Worm (Caenorhabditis elegans) whole organism, L1 larva: ENCODE measurements around the gene pah-1.
A peak's percentile ranks its signal among the peaks of the same experiment; 100 is the strongest.

Source experiments
- C04F5.9 ChIP-seq: sonication (generic microtip); optimal IDR thresholded peaks from 2 replicates; lab custom pipeline; 2016; ENCODE audit warnings: missing genetic modification characterization, missing compliant biosample characterization
- F16B12.6 ChIP-seq: fragments of 150-350 bp; optimal IDR thresholded peaks from 2 replicates; lab custom pipeline; 2014; ENCODE audit warnings: missing biosample characterization, missing genetic modification characterization
- Y116A8C.19 ChIP-seq: sonication (generic microtip); optimal IDR thresholded peaks from 2 replicates; lab custom pipeline; 2016; ENCODE audit warnings: missing compliant biosample characterization, missing genetic modification characterization, borderline replicate concordance
- aha-1 ChIP-seq: fragments of 150-350 bp; optimal IDR thresholded peaks from 2 replicates; lab custom pipeline; 2014; ENCODE audit warnings: missing biosample characterization, missing genetic modification characterization
- aly-2 ChIP-seq: fragments of 150-350 bp; optimal IDR thresholded peaks from 2 replicates; lab custom pipeline; 2014; ENCODE audit warnings: missing biosample characterization, missing genetic modification characterization
- blmp-1 ChIP-seq: fragments of 150-350 bp; optimal IDR thresholded peaks from 2 replicates; lab custom pipeline; 2014; ENCODE audit warnings: missing biosample characterization, missing genetic modification characterization
- ceh-63 ChIP-seq: fragments of 200-800 bp; sonication (Bioruptor generic); optimal IDR thresholded peaks from 2 replicates; lab custom pipeline; 2018; ENCODE audit warnings: mild to moderate bottlenecking, missing genetic modification characterization, missing compliant biosample characterization
- ceh-90 ChIP-seq: sonication (generic microtip); optimal IDR thresholded peaks from 2 replicates; lab custom pipeline; 2016; ENCODE audit warnings: missing genetic modification characterization, missing compliant biosample characterization
- dpl-1 ChIP-seq, 3 experiments: fragments of 150-350 bp in 2 of 3; sonication (generic microtip) in 1 of 3; optimal IDR thresholded peaks; 2 replicates each; lab custom pipeline; 2014 to 2017; ENCODE audit warnings: missing biosample characterization in 3 of 3, missing genetic modification characterization in 3 of 3, missing genetic modification reagents in 3 of 3
- dsc-1 ChIP-seq: sonication (generic microtip); optimal IDR thresholded peaks from 2 replicates; lab custom pipeline; 2016; ENCODE audit warnings: mild to moderate bottlenecking, missing genetic modification characterization, missing compliant biosample characterization
- efl-1 ChIP-seq, 4 experiments: fragments of 150-350 bp; optimal IDR thresholded peaks in 3 of 4; peaks in 1 of 4; 1 replicate in 1 of 4; 2 replicates in 3 of 4; lab custom pipeline; 2014; ENCODE audit warnings: missing biosample characterization in 2 of 4, missing genetic modification characterization in 2 of 4, missing genetic modification reagents in 2 of 4
- efl-3 ChIP-seq: fragments of 200-800 bp; sonication (Bioruptor generic); optimal IDR thresholded peaks from 2 replicates; lab custom pipeline; 2018; ENCODE audit warnings: mild to moderate bottlenecking, missing genetic modification characterization, missing compliant biosample characterization
- egl-27 ChIP-seq, 2 experiments: fragments of 150-350 bp in 1 of 2; sonication (generic microtip); optimal IDR thresholded peaks; 3 replicates each; lab custom pipeline; 2017 to 2018; ENCODE audit warnings: missing biosample characterization in 2 of 2, missing genetic modification characterization in 2 of 2, missing genetic modification reagents in 2 of 2
- elt-3 ChIP-seq, 6 experiments: fragments of 150-350 bp in 1 of 6; sonication (generic microtip); optimal IDR thresholded peaks; 2 replicates each; lab custom pipeline; 2017 to 2018; ENCODE audit warnings: missing biosample characterization in 6 of 6, missing genetic modification characterization in 6 of 6, inconsistent platforms in 1 of 6
- fkh-10 ChIP-seq: sonication (generic microtip); optimal IDR thresholded peaks from 2 replicates; lab custom pipeline; 2017; ENCODE audit warnings: missing biosample characterization, missing genetic modification reagents, missing genetic modification characterization
- fkh-8 ChIP-seq: sonication (generic microtip); optimal IDR thresholded peaks from 2 replicates; lab custom pipeline; 2016; ENCODE audit warnings: mild to moderate bottlenecking, missing genetic modification characterization, missing compliant biosample characterization
- grh-1 ChIP-seq: fragments of 200-800 bp; sonication (Bioruptor generic); IDR thresholded peaks from 2 replicates; pipeline ENCODE4 v1.3.6; 2022; ENCODE audit warnings: missing genetic modification reagents, missing genetic modification characterization, missing compliant biosample characterization
- irx-1 ChIP-seq: sonication (generic microtip); optimal IDR thresholded peaks from 2 replicates; lab custom pipeline; 2016; ENCODE audit warnings: missing genetic modification characterization, missing compliant biosample characterization
- isw-1 ChIP-seq: fragments of 200-800 bp; sonication (Bioruptor generic); IDR thresholded peaks from 2 replicates; pipeline ENCODE4 v1.3.6; 2022; ENCODE audit warnings: missing genetic modification characterization, missing compliant biosample characterization
- lin-13 ChIP-seq: fragments of 150-350 bp; optimal IDR thresholded peaks from 2 replicates; lab custom pipeline; 2014; ENCODE audit warnings: missing biosample characterization, missing genetic modification reagents, missing genetic modification characterization
- lin-14 ChIP-seq: fragments of 200-800 bp; sonication (Bioruptor generic); optimal IDR thresholded peaks from 2 replicates; lab custom pipeline; 2018; ENCODE audit warnings: mild to moderate bottlenecking, missing genetic modification characterization, moderate library complexity, missing compliant biosample characterization
- lin-39 ChIP-seq: fragments of 150-350 bp; optimal IDR thresholded peaks from 2 replicates; lab custom pipeline; 2014; ENCODE audit warnings: missing biosample characterization, missing genetic modification reagents, missing genetic modification characterization
- lir-3 ChIP-seq: sonication (generic microtip); optimal IDR thresholded peaks from 2 replicates; lab custom pipeline; 2016; ENCODE audit warnings: mild to moderate bottlenecking, missing genetic modification characterization, moderate library complexity, missing compliant biosample characterization; ENCODE audit not compliant: poor library complexity
- mab-9 ChIP-seq: fragments of 200-800 bp; sonication (Bioruptor generic); IDR thresholded peaks from 2 replicates; pipeline ENCODE4 v1.3.6; 2022; ENCODE audit warnings: missing genetic modification reagents, missing genetic modification characterization, missing compliant biosample characterization
- mef-2 ChIP-seq: fragments of 150-350 bp; optimal IDR thresholded peaks from 2 replicates; lab custom pipeline; 2014; ENCODE audit warnings: missing biosample characterization, missing genetic modification characterization
- nhr-11 ChIP-seq: fragments of 150-350 bp; optimal IDR thresholded peaks from 2 replicates; lab custom pipeline; 2014; ENCODE audit warnings: missing biosample characterization, missing genetic modification characterization
- nhr-12 ChIP-seq: sonication (generic microtip); optimal IDR thresholded peaks from 2 replicates; lab custom pipeline; 2017; ENCODE audit warnings: missing biosample characterization, missing genetic modification characterization
- nhr-19 ChIP-seq: fragments of 200-800 bp; sonication (Bioruptor generic); conservative IDR thresholded peaks from 2 replicates; pipeline ENCODE4 v1.3.6; 2022; ENCODE audit warnings: missing genetic modification characterization, missing compliant biosample characterization
- nhr-20 ChIP-seq: sonication (generic microtip); optimal IDR thresholded peaks from 2 replicates; lab custom pipeline; 2016; ENCODE audit warnings: mild to moderate bottlenecking, missing genetic modification characterization, missing compliant biosample characterization
- nhr-47 ChIP-seq: sonication (generic microtip); optimal IDR thresholded peaks from 2 replicates; lab custom pipeline; 2016; ENCODE audit warnings: mild to moderate bottlenecking, missing genetic modification characterization, moderate library complexity, missing compliant biosample characterization
- nhr-85 ChIP-seq: sonication (generic microtip); peaks from one replicate; lab custom pipeline; 2016; ENCODE audit warnings: missing genetic modification characterization, inconsistent platforms, missing compliant biosample characterization
- pax-3 ChIP-seq: fragments of 200-800 bp; sonication (Bioruptor generic); optimal IDR thresholded peaks from 2 replicates; lab custom pipeline; 2018; ENCODE audit warnings: mild to moderate bottlenecking, missing genetic modification characterization, moderate library complexity, missing compliant biosample characterization
- pqm-1 ChIP-seq: sonication (generic microtip); optimal IDR thresholded peaks from 3 replicates; lab custom pipeline; 2017; ENCODE audit warnings: missing biosample characterization, missing genetic modification characterization
- rnt-1 ChIP-seq: sonication (generic microtip); optimal IDR thresholded peaks from 2 replicates; lab custom pipeline; 2016; ENCODE audit warnings: mild to moderate bottlenecking, missing genetic modification characterization, moderate library complexity, missing compliant biosample characterization
- skn-1 ChIP-seq: fragments of 150-350 bp; optimal IDR thresholded peaks from 2 replicates; lab custom pipeline; 2014; ENCODE audit warnings: missing biosample characterization, missing genetic modification characterization
- snpc-4 ChIP-seq: fragments of 150-350 bp; optimal IDR thresholded peaks from 2 replicates; lab custom pipeline; 2014; ENCODE audit warnings: missing biosample characterization, missing genetic modification characterization
- snu-23 ChIP-seq: sonication (generic microtip); optimal IDR thresholded peaks from 2 replicates; lab custom pipeline; 2016; ENCODE audit warnings: missing genetic modification characterization, missing compliant biosample characterization
- sox-4 ChIP-seq: sonication (generic microtip); optimal IDR thresholded peaks from 2 replicates; lab custom pipeline; 2016; ENCODE audit warnings: missing genetic modification characterization, missing compliant biosample characterization
- tbx-2 ChIP-seq: sonication (generic microtip); optimal IDR thresholded peaks from 2 replicates; lab custom pipeline; 2016; ENCODE audit warnings: missing genetic modification characterization, missing compliant biosample characterization
- tlp-1 ChIP-seq: fragments of 150-350 bp; optimal IDR thresholded peaks from 2 replicates; lab custom pipeline; 2014; ENCODE audit warnings: missing biosample characterization, missing genetic modification characterization
- unc-130 ChIP-seq: fragments of 150-350 bp; optimal IDR thresholded peaks from 2 replicates; lab custom pipeline; 2017; ENCODE audit warnings: missing biosample characterization, missing genetic modification characterization, inconsistent platforms
- unc-62 ChIP-seq: fragments of 150-350 bp; optimal IDR thresholded peaks from 2 replicates; lab custom pipeline; 2014; ENCODE audit warnings: missing biosample characterization, missing genetic modification reagents, missing genetic modification characterization
- vab-15 ChIP-seq: sonication (generic microtip); optimal IDR thresholded peaks from 2 replicates; lab custom pipeline; 2017; ENCODE audit warnings: missing genotype, mild to moderate bottlenecking, missing genetic modification characterization, missing compliant biosample characterization
- zip-4 ChIP-seq: fragments of 200-800 bp; sonication (Bioruptor generic); optimal IDR thresholded peaks from 2 replicates; lab custom pipeline; 2018; ENCODE audit warnings: mild to moderate bottlenecking, missing genetic modification characterization, moderate library complexity, missing compliant biosample characterization
- ztf-11 ChIP-seq, 2 experiments: sonication (generic microtip); optimal IDR thresholded peaks; 2 replicates each; lab custom pipeline; 2016 to 2017; ENCODE audit warnings: missing genetic modification characterization in 2 of 2, missing biosample characterization in 1 of 2, missing compliant biosample characterization in 1 of 2
- ztf-4 ChIP-seq: fragments of 150-350 bp; optimal IDR thresholded peaks from 2 replicates; lab custom pipeline; 2014; ENCODE audit warnings: missing biosample characterization, missing genetic modification characterization

pah-1 gene

DNA sequence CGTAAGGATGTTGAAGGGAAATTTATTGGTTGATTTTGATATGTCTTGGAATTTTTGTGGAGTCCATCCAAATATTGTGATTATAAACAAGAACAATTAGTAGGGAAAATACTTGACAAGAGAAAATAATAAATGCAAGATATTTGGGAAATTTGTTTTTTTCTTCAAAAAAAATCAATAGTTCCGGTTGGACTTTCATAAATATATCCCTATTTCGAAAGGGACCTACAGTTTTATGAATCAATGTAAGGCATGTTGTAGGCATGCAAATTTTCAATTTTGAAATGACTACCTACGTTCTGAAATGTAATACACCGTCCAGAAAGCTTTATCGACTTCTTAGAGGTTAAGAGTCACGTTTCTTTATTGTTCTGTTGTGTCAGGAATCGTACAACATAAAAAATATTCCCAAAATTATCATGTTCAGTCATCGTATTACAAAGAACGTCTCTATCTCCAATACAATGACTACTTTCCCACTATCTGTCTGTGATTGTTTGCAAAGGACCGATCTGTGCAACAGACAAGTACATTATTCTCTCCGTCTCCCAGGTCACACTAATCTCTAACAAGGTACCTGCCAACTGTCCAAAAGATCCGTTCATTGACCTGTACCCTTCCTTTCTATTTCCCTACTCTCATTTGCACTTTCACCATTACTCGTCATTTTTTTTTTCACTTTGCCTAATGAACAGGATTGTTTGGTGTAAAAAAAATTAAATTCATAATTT is 23.2 kb upstream of the pah-1 start, which contains the start of gene F07H5.13 (continued):
- peak; percentile 74 for TF ChIP-seq nhr-85 (tag; lab: Kevin White, UChicago)

DNA sequence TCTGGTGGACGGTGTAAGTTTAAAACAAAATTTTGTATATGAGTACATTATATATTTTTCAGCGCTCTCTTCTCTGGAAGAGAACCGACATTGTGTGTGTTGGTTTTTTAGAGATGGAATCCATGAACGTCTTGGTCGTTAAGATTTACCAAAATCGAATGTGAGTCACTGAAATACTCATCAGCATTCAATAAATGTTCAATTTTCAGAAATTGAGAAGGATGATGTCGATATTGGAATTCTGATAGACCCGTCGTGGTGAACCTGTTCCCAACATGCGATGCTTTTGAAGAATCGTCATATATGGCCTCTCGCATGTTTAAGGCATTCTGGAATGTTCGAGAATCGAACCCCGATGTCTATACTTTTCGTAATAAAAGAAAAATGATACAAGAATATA is 22.0 kb upstream of the pah-1 start:
- TF ChIP-seq snu-23 (GFP tag; lab: Kevin White, UChicago) (no peak), efl-3 (GFP tag; lab: Kevin White, UChicago) (no peak), nhr-85 (tag; lab: Kevin White, UChicago) (peak; percentile 64), unc-130 (tag; lab: Kevin White, UChicago) (no peak), unc-62 (GFP tag; lab: Kevin White, UChicago) (no peak), dsc-1 (tag; lab: Kevin White, UChicago) (no peak), pax-3 (tag; lab: Kevin White, UChicago) (no peak), fkh-8 (no peak)
- TF ChIP-seq, all 84 proteins: peak for 1

DNA sequence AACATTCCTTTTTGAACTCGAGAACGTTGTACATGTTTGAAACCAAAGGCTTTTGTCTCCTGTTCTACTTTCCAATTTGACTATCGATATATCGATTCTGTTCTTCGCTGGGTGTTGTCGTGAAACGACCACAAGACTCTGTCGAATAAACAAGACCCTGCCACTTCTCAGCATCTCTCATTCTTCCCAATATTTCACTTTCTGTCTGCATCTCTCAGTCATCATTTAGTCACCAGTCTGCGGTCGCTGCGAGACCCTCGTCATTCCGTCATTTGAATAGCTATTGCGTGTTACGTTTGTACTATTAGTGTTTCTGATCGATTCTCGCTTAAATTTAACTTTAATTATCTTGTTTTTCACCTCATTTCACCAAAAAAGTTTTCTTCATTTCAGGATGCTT is 20.6 kb upstream of the pah-1 start:
- TF ChIP-seq dpl-1 (GFP tag; optimal IDR thresholded peaks at IDR 0.05; lab: Kevin White, UChicago) (peak; percentile 77 to 83 (median 81)), ceh-63 (peak; percentile 18), C04F5.9 (peak; percentile 78), skn-1 (peak; percentile 96), grh-1 (GFP tag; lab: Robert Waterston, UW) (peak; percentile 95), mab-9 (GFP tag; lab: Robert Waterston, UW) (peak; percentile 91), efl-3 (GFP tag; lab: Kevin White, UChicago) (no peak), rnt-1 (tag; lab: Kevin White, UChicago) (peak; percentile 94), snpc-4 (peak; percentile 68), lin-39 (tag; lab: Kevin White, UChicago) (peak; percentile 87), lin-13 (GFP tag; lab: Kevin White, UChicago) (peak; percentile 94), isw-1 (peak; percentile 92), unc-62 (GFP tag; lab: Kevin White, UChicago) (no peak), egl-27 (tag; optimal IDR thresholded peaks at IDR 0.05; lab: Kevin White, UChicago) (no peak), efl-1 (optimal IDR thresholded peaks at IDR 0.05; lab: Kevin White, UChicago) (peak; percentile 90 to 93), efl-1 (GFP tag; optimal IDR thresholded peaks at IDR 0.05 in 1 of 2; lab: Kevin White, UChicago) (peak; percentile 78 to 98), elt-3 (tag; optimal IDR thresholded peaks at IDR 0.05; lab: Kevin White, UChicago) (peak in 3 of 6 experiments; percentile 83 to 94 (median 86)), ztf-11 (tag; optimal IDR thresholded peaks at IDR 0.05; lab: Kevin White, UChicago) (peak in 1 of 2 experiments; percentile 88), pqm-1 (tag; lab: Kevin White, UChicago) (no peak), ztf-4 (tag; lab: Kevin White, UChicago) (peak; percentile 97), sox-4 (tag; lab: Kevin White, UChicago) (peak; percentile 85), F16B12.6 (peak; percentile 61), nhr-19 (GFP tag; lab: Robert Waterston, UW) (peak; percentile 96), aly-2 (tag; lab: Kevin White, UChicago) (peak; percentile 74), blmp-1 (tag; lab: Kevin White, UChicago) (peak; percentile 86), zip-4 (GFP tag; lab: Kevin White, UChicago) (peak; percentile 84), nhr-20 (tag; lab: Kevin White, UChicago) (peak; percentile 99), aha-1 (tag; lab: Kevin White, UChicago) (peak; percentile 7), nhr-12 (tag; lab: Kevin White, UChicago) (no peak), lir-3 (tag; lab: Kevin White, UChicago) (peak; percentile 90), snu-23 (GFP tag; lab: Kevin White, UChicago) (peak; percentile 99), ceh-90 (tag; lab: Kevin White, UChicago) (no peak), tlp-1 (tag; lab: Kevin White, UChicago) (no peak), nhr-11 (tag; lab: Kevin White, UChicago) (peak; percentile 94), tbx-2 (peak; percentile 98), vab-15 (tag; lab: Kevin White, UChicago) (peak; percentile 87), Y116A8C.19 (peak; percentile 33), irx-1 (peak; percentile 94), nhr-47 (tag; lab: Kevin White, UChicago) (peak; percentile 97), mef-2 (tag; lab: Kevin White, UChicago) (peak; percentile 66), lin-14 (peak; percentile 98), fkh-10 (GFP tag; lab: Kevin White, UChicago) (peak; percentile 75)
